Worm (Caenorhabditis elegans) whole organism, young adult: ENCODE results near the gene Y73C8C.12.

ENCODE experiments used
- aptf-2 ChIP-seq: fragments of 200-800 bp; sonication (Bioruptor generic); conservative IDR thresholded peaks from 2 replicates; pipeline ENCODE4 v1.3.6; 2022; ENCODE audit warnings: missing genetic modification reagents, missing genetic modification characterization, missing compliant biosample characterization
- aptf-3 ChIP-seq: fragments of 200-800 bp; sonication (Bioruptor generic); IDR thresholded peaks from 2 replicates; pipeline ENCODE4 v1.3.6; 2022; ENCODE audit warnings: missing genetic modification characterization, missing compliant biosample characterization
- dpl-1 ChIP-seq: fragments of 150-350 bp; optimal IDR thresholded peaks from 2 replicates; lab custom pipeline; 2014; ENCODE audit warnings: missing biosample characterization, missing genetic modification reagents, missing genetic modification characterization
- efl-1 ChIP-seq: fragments of 150-350 bp; optimal IDR thresholded peaks from 2 replicates; lab custom pipeline; 2014; ENCODE audit warnings: missing biosample characterization, missing genetic modification reagents, missing genetic modification characterization
- egrh-3 ChIP-seq: fragments of 200-800 bp; sonication (Bioruptor generic); IDR thresholded peaks from 2 replicates; pipeline ENCODE4 v1.3.6; 2022; ENCODE audit warnings: missing genetic modification reagents, missing genetic modification characterization, missing compliant biosample characterization
- nhr-179 ChIP-seq: sonication (generic microtip); optimal IDR thresholded peaks from 2 replicates; lab custom pipeline; 2016; ENCODE audit warnings: mild to moderate bottlenecking, missing genetic modification characterization, missing compliant biosample characterization
- rcor-1 ChIP-seq: fragments of 200-800 bp; sonication (Bioruptor generic); IDR thresholded peaks from 2 replicates; pipeline ENCODE4 v1.3.6; 2022; ENCODE audit warnings: missing genetic modification reagents, missing genetic modification characterization, missing compliant biosample characterization
- sea-2 ChIP-seq: fragments of 200-800 bp; sonication (Bioruptor generic); IDR thresholded peaks from 2 replicates; pipeline ENCODE4 v1.3.6; 2022; ENCODE audit warnings: missing genetic modification characterization, missing compliant biosample characterization
- snpc-1.1 ChIP-seq: sonication (generic microtip); optimal IDR thresholded peaks from 2 replicates; lab custom pipeline; 2017; ENCODE audit warnings: missing genetic modification characterization, mild to moderate bottlenecking, missing compliant biosample characterization, antibody characterized with exemption, moderate library complexity, missing genotype, missing genetic modification reagents; ENCODE audit not compliant: insufficient read depth
- ztf-25 ChIP-seq: fragments of 200-800 bp; sonication (Bioruptor generic); IDR thresholded peaks from 2 replicates; pipeline ENCODE4 v1.3.6; 2022; ENCODE audit warnings: missing genetic modification reagents, missing genetic modification characterization, missing compliant biosample characterization

ce11 chrV:3151862-3152261 is 26.9 kb downstream of the Y73C8C.12 start, which contains the start of gene srab-6:
- TF ChIP-seq aptf-3 (GFP tag; lab: Robert Waterston, UW) (no peak), aptf-2 (GFP tag; lab: Robert Waterston, UW) (no peak), egrh-3 (GFP tag; lab: Robert Waterston, UW) (no peak), ztf-25 (no peak), efl-1 (GFP tag; lab: Kevin White, UChicago) (no peak), dpl-1 (no peak), sea-2 (GFP tag; lab: Robert Waterston, UW) (no peak), nhr-179 (tag; lab: Kevin White, UChicago) (no peak), snpc-1.1 (no peak), rcor-1 (GFP tag; lab: Robert Waterston, UW) (no peak)
